Worm (Caenorhabditis elegans) whole organism, young adult: Measurements from ENCODE around the gene K07C5.9.
A peak's percentile ranks its signal among the peaks of the same experiment; 100 is the strongest.

Experiments
- B0019.2 ChIP-seq: fragments of 200-800 bp; sonication (Bioruptor generic); conservative IDR thresholded peaks from 2 replicates; pipeline ENCODE4 v1.3.6; 2022; ENCODE audit warnings: missing genetic modification reagents, missing genetic modification characterization, missing compliant biosample characterization
- B0261.1 ChIP-seq: sonication (generic microtip); optimal IDR thresholded peaks from 2 replicates; lab custom pipeline; 2016; ENCODE audit warnings: mild to moderate bottlenecking, missing genetic modification characterization, moderate library complexity, missing compliant biosample characterization
- C17E4.6 ChIP-seq: fragments of 200-800 bp; sonication (Bioruptor generic); IDR thresholded peaks from 2 replicates; pipeline ENCODE4 v1.3.6; 2022; ENCODE audit warnings: missing genetic modification reagents, missing genetic modification characterization, missing compliant biosample characterization
- F10E7.11 ChIP-seq: sonication (generic microtip); optimal IDR thresholded peaks from 2 replicates; lab custom pipeline; 2017; ENCODE audit warnings: mild to moderate bottlenecking, missing genetic modification characterization, moderate library complexity, missing compliant biosample characterization
- F22D6.2 ChIP-seq: sonication (generic microtip); optimal IDR thresholded peaks from 2 replicates; lab custom pipeline; 2016; ENCODE audit warnings: mild to moderate bottlenecking, missing genetic modification characterization, missing compliant biosample characterization
- F33H1.4 ChIP-seq: fragments of 200-800 bp; sonication (Bioruptor generic); IDR thresholded peaks from 2 replicates; pipeline ENCODE4 v1.3.6; 2022; ENCODE audit warnings: missing genetic modification reagents, missing genetic modification characterization, missing compliant biosample characterization
- F49E8.2 ChIP-seq: sonication (generic microtip); optimal IDR thresholded peaks from 3 replicates; lab custom pipeline; 2017; ENCODE audit warnings: missing genetic modification characterization, mild to moderate bottlenecking, missing compliant biosample characterization, antibody characterized with exemption, moderate library complexity; ENCODE audit not compliant: insufficient read depth
- F55B11.4 ChIP-seq: sonication (generic microtip); optimal IDR thresholded peaks from 2 replicates; lab custom pipeline; 2016; ENCODE audit warnings: missing compliant biosample characterization, missing genetic modification characterization, borderline replicate concordance; ENCODE audit not compliant: insufficient read depth
- F57A8.1 ChIP-seq: fragments of 200-800 bp; sonication (Bioruptor generic); optimal IDR thresholded peaks from 2 replicates; lab custom pipeline; 2018; ENCODE audit warnings: mild to moderate bottlenecking, missing genetic modification characterization, moderate library complexity, missing compliant biosample characterization
- Y56A3A.18 ChIP-seq: fragments of 200-800 bp; sonication (Bioruptor generic); IDR thresholded peaks from 2 replicates; pipeline ENCODE4 v1.3.6; 2022; ENCODE audit warnings: missing genetic modification reagents, missing genetic modification characterization, missing compliant biosample characterization
- Y67H2A.10 ChIP-seq: fragments of 200-800 bp; sonication (Bioruptor generic); conservative IDR thresholded peaks from 2 replicates; pipeline ENCODE4 v1.3.6; 2022; ENCODE audit warnings: missing genetic modification reagents, missing genetic modification characterization, missing compliant biosample characterization
- akir-1 ChIP-seq: fragments of 200-800 bp; sonication (Bioruptor generic); optimal IDR thresholded peaks from 2 replicates; lab custom pipeline; 2018; ENCODE audit warnings: mild to moderate bottlenecking, missing genetic modification characterization, moderate library complexity, missing compliant biosample characterization
- ama-1 ChIP-seq, 3 experiments: fragments of 150-350 bp in 1 of 3; sonication (generic microtip) in 2 of 3; optimal IDR thresholded peaks; 2 replicates each; lab custom pipeline; 2014 to 2018; ENCODE audit warnings: missing biosample characterization in 2 of 3, missing genetic modification characterization in 2 of 3, missing genetic modification reagents in 2 of 3
- attf-6 ChIP-seq: fragments of 200-800 bp; sonication (Bioruptor generic); IDR thresholded peaks from 2 replicates; pipeline ENCODE4 v1.3.6; 2022; ENCODE audit warnings: missing genetic modification reagents, missing genetic modification characterization, missing compliant biosample characterization
- ccch-3 ChIP-seq: fragments of 200-800 bp; sonication (Bioruptor generic); optimal IDR thresholded peaks from 2 replicates; lab custom pipeline; 2018; ENCODE audit warnings: mild to moderate bottlenecking, missing genetic modification characterization, missing compliant biosample characterization
- cebp-2 ChIP-seq: fragments of 200-800 bp; sonication (Bioruptor generic); IDR thresholded peaks from 2 replicates; pipeline ENCODE4 v1.3.6; 2022; ENCODE audit warnings: missing genetic modification characterization, missing compliant biosample characterization
- ceh-100 ChIP-seq: fragments of 200-800 bp; sonication (Bioruptor generic); IDR thresholded peaks from 2 replicates; pipeline ENCODE4 v1.3.6; 2022; ENCODE audit warnings: missing genetic modification reagents, missing genetic modification characterization, missing compliant biosample characterization
- ceh-27 ChIP-seq: fragments of 200-800 bp; sonication (Bioruptor generic); optimal IDR thresholded peaks from 2 replicates; lab custom pipeline; 2018; ENCODE audit warnings: mild to moderate bottlenecking, missing genetic modification characterization, moderate library complexity, missing compliant biosample characterization
- ceh-58 ChIP-seq: fragments of 200-800 bp; sonication (Bioruptor generic); IDR thresholded peaks from 2 replicates; pipeline ENCODE4 v1.3.6; 2022; ENCODE audit warnings: missing genetic modification characterization, missing compliant biosample characterization
- die-1 ChIP-seq: sonication (generic microtip); optimal IDR thresholded peaks from 2 replicates; lab custom pipeline; 2016; ENCODE audit warnings: missing genotype, mild to moderate bottlenecking, missing genetic modification characterization, missing compliant biosample characterization
- dox-1 ChIP-seq: fragments of 200-800 bp; sonication (Bioruptor generic); IDR thresholded peaks from 2 replicates; pipeline ENCODE4 v1.3.6; 2022; ENCODE audit warnings: missing genetic modification reagents, missing genetic modification characterization, missing compliant biosample characterization
- dpff-1 ChIP-seq: sonication (generic microtip); optimal IDR thresholded peaks from 2 replicates; lab custom pipeline; 2017; ENCODE audit warnings: mild to moderate bottlenecking, missing genetic modification characterization, missing compliant biosample characterization
- dpl-1 ChIP-seq: fragments of 150-350 bp; optimal IDR thresholded peaks from 2 replicates; lab custom pipeline; 2014; ENCODE audit warnings: missing biosample characterization, missing genetic modification reagents, missing genetic modification characterization
- efl-1 ChIP-seq: fragments of 150-350 bp; optimal IDR thresholded peaks from 2 replicates; lab custom pipeline; 2014; ENCODE audit warnings: missing biosample characterization, missing genetic modification reagents, missing genetic modification characterization
- hmg-20 ChIP-seq: fragments of 200-800 bp; sonication (Bioruptor generic); IDR thresholded peaks from 2 replicates; pipeline ENCODE4 v1.3.6; 2022; ENCODE audit warnings: missing genetic modification reagents, missing genetic modification characterization, missing compliant biosample characterization
- hsf-1 ChIP-seq: fragments of 200-800 bp; sonication (Bioruptor generic); IDR thresholded peaks from 2 replicates; pipeline ENCODE4 v1.3.6; 2022; ENCODE audit warnings: missing genetic modification reagents, missing genetic modification characterization, missing compliant biosample characterization
- lag-1 ChIP-seq: fragments of 200-800 bp; sonication (Bioruptor generic); IDR thresholded peaks from 2 replicates; pipeline ENCODE4 v1.3.6; 2022; ENCODE audit warnings: missing genetic modification reagents, missing genetic modification characterization, missing compliant biosample characterization
- lin-26 ChIP-seq: fragments of 200-800 bp; sonication (Bioruptor generic); IDR thresholded peaks from 2 replicates; pipeline ENCODE4 v1.3.6; 2022; ENCODE audit warnings: missing genetic modification reagents, missing genetic modification characterization, missing compliant biosample characterization
- lin-40 ChIP-seq: sonication (generic microtip); optimal IDR thresholded peaks from 2 replicates; lab custom pipeline; 2016; ENCODE audit warnings: missing genetic modification characterization, mild to moderate bottlenecking, missing compliant biosample characterization, missing genotype, missing genetic modification reagents
- lin-54 ChIP-seq: fragments of 200-800 bp; sonication (Bioruptor generic); optimal IDR thresholded peaks from 2 replicates; lab custom pipeline; 2018; ENCODE audit warnings: mild to moderate bottlenecking, missing genetic modification characterization, missing compliant biosample characterization
- lir-1 ChIP-seq: fragments of 200-800 bp; sonication (Bioruptor generic); conservative IDR thresholded peaks from 2 replicates; pipeline ENCODE4 v1.3.6; 2022; ENCODE audit warnings: missing genetic modification reagents, missing genetic modification characterization, missing compliant biosample characterization
- madf-10 ChIP-seq: sonication (generic microtip); optimal IDR thresholded peaks from 2 replicates; lab custom pipeline; 2016; ENCODE audit warnings: mild to moderate bottlenecking, missing genetic modification characterization, missing compliant biosample characterization
- nfya-2 ChIP-seq: fragments of 200-800 bp; sonication (Bioruptor generic); IDR thresholded peaks from 2 replicates; pipeline ENCODE4 v1.3.6; 2022; ENCODE audit warnings: missing genetic modification reagents, missing genetic modification characterization, missing compliant biosample characterization
- nhr-179 ChIP-seq: sonication (generic microtip); optimal IDR thresholded peaks from 2 replicates; lab custom pipeline; 2016; ENCODE audit warnings: mild to moderate bottlenecking, missing genetic modification characterization, missing compliant biosample characterization
- nhr-80 ChIP-seq: sonication (generic microtip); optimal IDR thresholded peaks from 2 replicates; lab custom pipeline; 2016; ENCODE audit warnings: missing genetic modification characterization, missing compliant biosample characterization
- nhr-90 ChIP-seq: sonication (generic microtip); optimal IDR thresholded peaks from 2 replicates; lab custom pipeline; 2016; ENCODE audit warnings: missing genotype, mild to moderate bottlenecking, missing genetic modification characterization, missing compliant biosample characterization
- pbrm-1 ChIP-seq: fragments of 200-800 bp; sonication (Bioruptor generic); IDR thresholded peaks from 2 replicates; pipeline ENCODE4 v1.3.6; 2022; ENCODE audit warnings: missing genetic modification reagents, missing genetic modification characterization, missing compliant biosample characterization
- rec-8 ChIP-seq, 2 experiments: sonication (generic microtip); optimal IDR thresholded peaks; 2 replicates each; lab custom pipeline; 2016; ENCODE audit warnings: mild to moderate bottlenecking in 2 of 2, missing genetic modification characterization in 2 of 2, missing genetic modification reagents in 2 of 2, missing genotype in 2 of 2, missing biosample characterization in 1 of 2, missing compliant biosample characterization in 1 of 2, moderate library complexity in 1 of 2
- snpc-1.1 ChIP-seq: sonication (generic microtip); optimal IDR thresholded peaks from 2 replicates; lab custom pipeline; 2017; ENCODE audit warnings: missing genetic modification characterization, mild to moderate bottlenecking, missing compliant biosample characterization, antibody characterized with exemption, moderate library complexity, missing genotype, missing genetic modification reagents; ENCODE audit not compliant: insufficient read depth
- tbp1 ChIP-seq: fragments of 200-800 bp; sonication (Bioruptor generic); optimal IDR thresholded peaks from 2 replicates; lab custom pipeline; 2018; ENCODE audit warnings: mild to moderate bottlenecking, missing genetic modification characterization, missing compliant biosample characterization
- unc-130 ChIP-seq: sonication (generic microtip); optimal IDR thresholded peaks from 2 replicates; lab custom pipeline; 2016; ENCODE audit warnings: missing genetic modification reagents, missing genetic modification characterization, missing compliant biosample characterization
- xnd-1 ChIP-seq: sonication (generic microtip); optimal IDR thresholded peaks from 2 replicates; lab custom pipeline; 2016; ENCODE audit warnings: missing genotype, missing genetic modification reagents, missing genetic modification characterization, missing compliant biosample characterization
- ztf-22 ChIP-seq: fragments of 200-800 bp; sonication (Bioruptor generic); optimal IDR thresholded peaks from 2 replicates; lab custom pipeline; 2018; ENCODE audit warnings: mild to moderate bottlenecking, missing genetic modification characterization, moderate library complexity, missing compliant biosample characterization
- ztf-26 ChIP-seq: sonication (generic microtip); optimal IDR thresholded peaks from 2 replicates; lab custom pipeline; 2017; ENCODE audit warnings: missing genetic modification characterization, missing compliant biosample characterization
- ztf-28 ChIP-seq: fragments of 200-800 bp; sonication (Bioruptor generic); IDR thresholded peaks from 2 replicates; pipeline ENCODE4 v1.3.6; 2022; ENCODE audit warnings: missing genetic modification reagents, missing genetic modification characterization, missing compliant biosample characterization
- ztf-6 ChIP-seq: fragments of 200-800 bp; sonication (Bioruptor generic); IDR thresholded peaks from 2 replicates; pipeline ENCODE4 v1.3.6; 2022; ENCODE audit warnings: missing genetic modification reagents, missing genetic modification characterization, missing compliant biosample characterization

Gene K07C5.9

DNA sequence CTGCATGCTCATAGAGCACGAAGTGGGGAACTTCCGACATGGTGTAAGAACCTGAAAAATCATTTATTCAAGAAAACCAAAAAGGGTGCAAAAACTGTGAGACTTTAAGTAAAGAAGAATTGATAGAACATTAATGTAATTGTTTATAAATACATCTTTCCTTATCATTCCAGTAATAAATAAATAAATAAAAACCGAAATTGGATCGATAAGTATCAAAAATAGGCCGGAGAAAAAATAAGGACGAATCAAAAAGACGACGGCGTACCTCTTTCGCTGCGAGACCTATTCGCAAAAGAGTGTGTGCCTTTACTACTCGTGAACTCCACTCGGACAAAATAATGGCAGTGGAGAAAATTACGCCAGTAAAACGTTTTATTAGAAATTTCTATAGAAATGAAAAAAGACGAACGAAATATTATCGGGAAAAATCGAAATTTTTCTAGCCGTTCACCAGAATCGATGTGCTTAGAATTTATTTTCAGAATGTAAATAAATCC lies 3.0 kb upstream of the K07C5.9 start, which contains the start of gene nol-56 (continued):
- no peak for TF ChIP-seq cebp-2
- TF ChIP-seq ztf-28 (GFP tag; lab: Robert Waterston, UW), result no peak
- no peak for TF ChIP-seq attf-6 (GFP tag; lab: Robert Waterston, UW)
- no peak for TF ChIP-seq snpc-1.1 (tag; lab: Kevin White, UChicago)
- peak; percentile 71 for TF ChIP-seq lin-40 (tag; lab: Kevin White, UChicago)
- TF ChIP-seq ztf-26 (tag; lab: Kevin White, UChicago), result no peak
- TF ChIP-seq ceh-100 (GFP tag; lab: Robert Waterston, UW), result no peak
- peak; percentile 74 for TF ChIP-seq dox-1 (GFP tag; lab: Robert Waterston, UW)
- no peak for TF ChIP-seq B0019.2 (GFP tag; lab: Robert Waterston, UW)
- no peak for TF ChIP-seq dpff-1 (tag; lab: Kevin White, UChicago)
- no peak for TF ChIP-seq ceh-58 (GFP tag; lab: Robert Waterston, UW)
- TF ChIP-seq lir-1 (GFP tag; lab: Robert Waterston, UW), result peak; percentile 33; the same call in 1 of the 2 replicates
- no peak for TF ChIP-seq F49E8.2 (tag; lab: Kevin White, UChicago)
- TF ChIP-seq xnd-1 (tag; lab: Kevin White, UChicago), result no peak
- peak; percentile 49 for TF ChIP-seq efl-1 (GFP tag; lab: Kevin White, UChicago)
- TF ChIP-seq F33H1.4 (GFP tag; lab: Robert Waterston, UW), result peak; percentile 95
- 0 out of 2 replicates have a peak, but pooled peaks have one; percentile 25 for TF ChIP-seq hmg-20 (GFP tag; lab: Robert Waterston, UW)
- TF ChIP-seq nfya-2 (GFP tag; lab: Robert Waterston, UW), result no peak
- TF ChIP-seq F10E7.11 (tag; lab: Kevin White, UChicago), result no peak
- no peak for TF ChIP-seq Y67H2A.10
- no peak for TF ChIP-seq F57A8.1 (GFP tag; lab: Kevin White, UChicago)
- peak; percentile 65 for TF ChIP-seq ceh-27 (GFP tag; lab: Kevin White, UChicago)
- no peak for TF ChIP-seq die-1 (tag; lab: Kevin White, UChicago)
- TF ChIP-seq nhr-179 (tag; lab: Kevin White, UChicago), result no peak
- TF ChIP-seq akir-1 (GFP tag; lab: Kevin White, UChicago), result no peak
- TF ChIP-seq hsf-1 (GFP tag; lab: Robert Waterston, UW), result no peak
- TF ChIP-seq madf-10 (tag; lab: Kevin White, UChicago), result peak; percentile 29
- no peak for TF ChIP-seq ztf-6 (GFP tag; lab: Robert Waterston, UW)
- TF ChIP-seq unc-130 (GFP tag; lab: Kevin White, UChicago), result peak; percentile 49
- TF ChIP-seq ccch-3 (GFP tag; lab: Kevin White, UChicago), result no peak
- no peak for TF ChIP-seq C17E4.6
- TF ChIP-seq nhr-80 (tag; lab: Kevin White, UChicago), result peak; percentile 16
- no peak for TF ChIP-seq ama-1 (optimal IDR thresholded peaks at IDR 0.05; lab: Kevin White, UChicago)
- no peak for TF ChIP-seq ama-1 (GFP tag; optimal IDR thresholded peaks at IDR 0.05; lab: Kevin White, UChicago)
- TF ChIP-seq lin-26 (GFP tag; lab: Robert Waterston, UW), result no peak
- TF ChIP-seq F55B11.4 (tag; lab: Kevin White, UChicago), result no peak
- TF ChIP-seq tbp1, result peak; percentile 47

- no peak for TF ChIP-seq hmg-20 (GFP tag; lab: Robert Waterston, UW)
- no peak for TF ChIP-seq dpl-1 (GFP tag; lab: Kevin White, UChicago)
- no peak for TF ChIP-seq Y56A3A.18 (GFP tag; lab: Robert Waterston, UW)
- no peak for TF ChIP-seq snpc-1.1 (tag; lab: Kevin White, UChicago)
- TF ChIP-seq ztf-22 (GFP tag; lab: Kevin White, UChicago), result no peak
- TF ChIP-seq pbrm-1 (GFP tag; lab: Robert Waterston, UW), result peak; percentile 48; the same call in 1 of the 2 replicates
- peak; percentile 2 for TF ChIP-seq lin-54 (GFP tag; lab: Kevin White, UChicago)
- TF ChIP-seq Y67H2A.10, result no peak
- TF ChIP-seq F22D6.2, result no peak
- TF ChIP-seq lag-1 (GFP tag; lab: Robert Waterston, UW), result no peak
- TF ChIP-seq F10E7.11 (tag; lab: Kevin White, UChicago), result peak; percentile 56
- no peak for TF ChIP-seq rec-8 (tag; optimal IDR thresholded peaks at IDR 0.05; lab: Kevin White, UChicago)
- no peak for TF ChIP-seq nhr-90 (tag; lab: Kevin White, UChicago)
- no peak for TF ChIP-seq akir-1 (GFP tag; lab: Kevin White, UChicago)
- no peak for TF ChIP-seq lin-40 (tag; lab: Kevin White, UChicago)
- no peak for TF ChIP-seq B0019.2 (GFP tag; lab: Robert Waterston, UW)
- TF ChIP-seq die-1 (tag; lab: Kevin White, UChicago), result no peak
- no peak for TF ChIP-seq ztf-6 (GFP tag; lab: Robert Waterston, UW)
- TF ChIP-seq B0261.1 (tag; lab: Kevin White, UChicago), result no peak
Measured at ce11 chrV:10342904-10343303, 7.0 kb downstream of the K07C5.9 start, which contains the start of gene K07C5.3. Gene K07C5.3, plus strand, starts transcription at chrV:10343032.
